Fruit fly (Drosophila melanogaster) whole organism, embryonic: Measurements from ENCODE around the gene tobi.

Source experiments
- CG13287 ChIP-seq: fragments of 200-800 bp; sonication (Bioruptor generic); IDR thresholded peaks from 2 replicates; pipeline ENCODE4 v1.3.6; 2022; ENCODE audit warnings: missing biosample characterization, missing genetic modification characterization; ENCODE audit not compliant: partially characterized antibody
- CG17568 ChIP-seq: fragments of 200-800 bp; sonication (Bioruptor generic); optimal IDR thresholded peaks from 2 replicates; lab custom pipeline; 2018; ENCODE audit warnings: missing biosample characterization, mild to moderate bottlenecking, missing genetic modification characterization, moderate library complexity
- Dek ChIP-seq: fragments of 200-800 bp; sonication (Bioruptor generic); optimal IDR thresholded peaks from 3 replicates; lab custom pipeline; 2019; ENCODE audit warnings: missing biosample characterization, mild to moderate bottlenecking, missing genetic modification characterization, moderate library complexity
- HmgZ ChIP-seq: fragments of 200-800 bp; sonication (Bioruptor generic); optimal IDR thresholded peaks from 2 replicates; lab custom pipeline; 2018; ENCODE audit warnings: missing biosample characterization, mild to moderate bottlenecking, missing genetic modification characterization
- Stat92E ChIP-seq, 3 experiments: fragments of >200 bp in 2 of 3; fragments of 200-800 bp in 1 of 3; sonication (Bioruptor generic) in 1 of 3; optimal IDR thresholded peaks; 2 replicates each; lab custom pipeline; 2017 to 2019; ENCODE audit warnings: missing biosample characterization in 3 of 3, missing genetic modification characterization in 3 of 3, mild to moderate bottlenecking in 1 of 3, moderate library complexity in 1 of 3
- nerfin-2 ChIP-seq: fragments of 200-800 bp; sonication (Bioruptor generic); IDR thresholded peaks from 2 replicates; pipeline ENCODE4 v1.3.6; 2022; ENCODE audit warnings: missing biosample characterization, missing genetic modification characterization; ENCODE audit not compliant: partially characterized antibody
- pb ChIP-seq: fragments of 200-800 bp; sonication (Bioruptor generic); optimal IDR thresholded peaks from 3 replicates; lab custom pipeline; 2016; ENCODE audit warnings: missing biosample characterization, missing genetic modification characterization
- ro ChIP-seq: fragments of 200-800 bp; sonication (Bioruptor generic); IDR thresholded peaks from 2 replicates; pipeline ENCODE4 v1.3.6; 2022; ENCODE audit warnings: missing biosample characterization, missing genetic modification characterization
- salm ChIP-seq: fragments of 200-800 bp; sonication (Bioruptor generic); optimal IDR thresholded peaks from 2 replicates; lab custom pipeline; 2018; ENCODE audit warnings: missing biosample characterization, mild to moderate bottlenecking, missing genetic modification characterization

dm6 chr3R:25297678-25298077 is 49.0 kb downstream of the tobi start, which contains the start of gene CG31097:
- no peak for TF ChIP-seq HmgZ (tag; lab: Kevin White, UChicago)
- TF ChIP-seq Dek (tag; lab: Kevin White, UChicago) = no peak
- TF ChIP-seq pb (GFP tag; lab: Kevin White, UChicago) = no peak
- no peak for TF ChIP-seq ro
- no peak for TF ChIP-seq CG17568 (GFP tag; lab: Kevin White, UChicago)
- no peak for TF ChIP-seq salm (tag; lab: Kevin White, UChicago)
- no peak for TF ChIP-seq CG13287 (GFP tag; lab: Robert Waterston, UW)
- TF ChIP-seq nerfin-2 (GFP tag; lab: Robert Waterston, UW) = no peak
- no peak for TF ChIP-seq Stat92E (GFP tag; optimal IDR thresholded peaks at IDR 0.05; lab: Kevin White, UChicago)
